Fruit fly (Drosophila melanogaster): ENCODE data around the gene AlaRS-m.

DNA sequence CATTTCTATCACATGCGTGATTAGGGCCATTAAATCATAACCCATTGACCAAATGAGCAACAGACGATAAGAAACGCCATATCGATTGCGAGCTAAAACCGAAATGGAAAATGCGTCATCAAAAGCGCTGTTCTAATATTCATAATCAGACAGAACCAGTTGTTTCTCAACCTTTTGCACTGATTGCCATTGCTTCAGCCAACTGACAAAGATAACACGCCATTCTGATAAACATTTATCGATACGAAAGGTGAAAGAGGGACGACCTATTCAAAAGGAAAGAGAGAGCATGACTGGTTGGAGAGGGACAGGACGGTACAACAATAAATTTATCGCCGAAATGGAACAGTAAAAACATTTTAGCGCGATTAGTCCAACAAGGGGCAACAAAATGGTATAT lies 30.9 kb downstream of the AlaRS-m start:
- TF ChIP-seq CTCF (optimal IDR thresholded peaks at IDR 0.05) (no peak), CG8478 (optimal IDR thresholded peaks at IDR 0.05) (no peak)
